Fruit fly (Drosophila melanogaster) S2 (cell line): ENCODE data around the gene ttm3.

Experiments
- CG8478 ChIP-seq: fragments of >200 bp; optimal IDR thresholded peaks from 2 replicates; lab custom pipeline; 2018
- CTCF ChIP-seq, 2 experiments: fragments of >200 bp; optimal IDR thresholded peaks; 2 replicates each; lab custom pipeline; 2018

dm6 chr2L:22059852-22060251 is 19.6 kb upstream of the ttm3 start:
- no peak for TF ChIP-seq CG8478 (lab: Kevin White, UChicago)
- TF ChIP-seq CTCF (optimal IDR thresholded peaks at IDR 0.05; lab: Kevin White, UChicago): no peak
